Fruit fly (Drosophila melanogaster) whole organism, pupa: Measurements from ENCODE around the gene Nelf-E.

Experiments used
- CG10348 ChIP-seq: fragments of 200-800 bp; sonication (Bioruptor generic); IDR thresholded peaks from 2 replicates; pipeline ENCODE4 v1.3.6; 2022; ENCODE audit warnings: missing biosample characterization, missing genetic modification characterization
- CG12605 ChIP-seq: fragments of 200-800 bp; sonication (Bioruptor generic); IDR thresholded peaks from 2 replicates; pipeline ENCODE4 v1.3.6; 2022; ENCODE audit warnings: missing biosample characterization, missing genetic modification characterization
- CG13204 ChIP-seq: fragments of 200-800 bp; sonication (Bioruptor generic); optimal IDR thresholded peaks from 2 replicates; lab custom pipeline; 2018; ENCODE audit warnings: missing biosample characterization, mild to moderate bottlenecking, missing genetic modification characterization, moderate library complexity
- CG14655 ChIP-seq: fragments of 200-800 bp; sonication (Bioruptor generic); optimal IDR thresholded peaks from 3 replicates; lab custom pipeline; 2017; ENCODE audit warnings: mild to moderate bottlenecking, missing biosample characterization, missing genetic modification reagents, missing genetic modification characterization
- CG15710 ChIP-seq: fragments of 200-800 bp; sonication (Bioruptor generic); optimal IDR thresholded peaks from 2 replicates; lab custom pipeline; 2018; ENCODE audit warnings: missing biosample characterization, mild to moderate bottlenecking, missing genetic modification characterization, moderate library complexity
- CG17806 ChIP-seq: fragments of 200-800 bp; sonication (Bioruptor generic); optimal IDR thresholded peaks from 2 replicates; lab custom pipeline; 2018; ENCODE audit warnings: missing biosample characterization, mild to moderate bottlenecking, missing genetic modification characterization, moderate library complexity
- CG32121 ChIP-seq: fragments of 200-800 bp; sonication (Bioruptor generic); IDR thresholded peaks from 2 replicates; pipeline ENCODE4 v1.3.6; 2022; ENCODE audit warnings: missing biosample characterization, missing genetic modification characterization
- CG34367 ChIP-seq: fragments of 200-800 bp; sonication (Bioruptor generic); optimal IDR thresholded peaks from 2 replicates; lab custom pipeline; 2018; ENCODE audit warnings: missing biosample characterization, mild to moderate bottlenecking, missing genetic modification characterization
- CG4496 ChIP-seq: fragments of 200-800 bp; sonication (Bioruptor generic); IDR thresholded peaks from 3 replicates; pipeline ENCODE4 v1.3.6; 2022; ENCODE audit warnings: missing biosample characterization, missing genetic modification characterization
- CG8159 ChIP-seq: fragments of 200-800 bp; sonication (Bioruptor generic); optimal IDR thresholded peaks from 3 replicates; lab custom pipeline; 2018; ENCODE audit warnings: missing biosample characterization, mild to moderate bottlenecking, missing genetic modification characterization, moderate library complexity
- CG8301 ChIP-seq: fragments of 200-800 bp; sonication (Bioruptor generic); optimal IDR thresholded peaks from 2 replicates; lab custom pipeline; 2018; ENCODE audit warnings: missing biosample characterization, mild to moderate bottlenecking, missing genetic modification characterization
- CG9948 ChIP-seq: fragments of 200-800 bp; sonication (Bioruptor generic); optimal IDR thresholded peaks from 2 replicates; lab custom pipeline; 2018; ENCODE audit warnings: missing biosample characterization, mild to moderate bottlenecking, missing genetic modification characterization, moderate library complexity
- D1 ChIP-seq: fragments of 200-800 bp; sonication (Bioruptor generic); optimal IDR thresholded peaks from 2 replicates; lab custom pipeline; 2018; ENCODE audit warnings: missing biosample characterization, mild to moderate bottlenecking, missing genetic modification characterization, moderate library complexity
- EcR ChIP-seq: fragments of 200-800 bp; sonication (Bioruptor generic); optimal IDR thresholded peaks from 3 replicates; lab custom pipeline; 2019; ENCODE audit warnings: missing biosample characterization, missing genetic modification characterization, mild to moderate bottlenecking, moderate library complexity, missing genetic modification reagents
- Ets98B ChIP-seq: fragments of 200-800 bp; sonication (Bioruptor generic); IDR thresholded peaks from 2 replicates; pipeline ENCODE4 v1.3.6; 2022; ENCODE audit warnings: missing biosample characterization, missing genetic modification characterization
- Pif1A ChIP-seq: fragments of 200-800 bp; sonication (Bioruptor generic); optimal IDR thresholded peaks from 3 replicates; lab custom pipeline; 2016; ENCODE audit warnings: missing biosample characterization, missing genetic modification characterization
- Pif1B ChIP-seq: fragments of 200-800 bp; sonication (Bioruptor generic); optimal IDR thresholded peaks from 3 replicates; lab custom pipeline; 2016; ENCODE audit warnings: missing biosample characterization, missing genetic modification characterization
- Snoo ChIP-seq: fragments of 200-800 bp; sonication (Bioruptor generic); optimal IDR thresholded peaks from 3 replicates; lab custom pipeline; 2017; ENCODE audit warnings: missing biosample characterization, mild to moderate bottlenecking, missing genetic modification characterization, inconsistent platforms
- fd96Ca ChIP-seq: fragments of 200-800 bp; sonication (Bioruptor generic); IDR thresholded peaks from 3 replicates; pipeline ENCODE4 v1.3.6; 2022; ENCODE audit warnings: missing biosample characterization, missing genetic modification characterization
- gl ChIP-seq: fragments of 200-800 bp; sonication (Bioruptor generic); optimal IDR thresholded peaks from 2 replicates; lab custom pipeline; 2018; ENCODE audit warnings: missing biosample characterization, mild to moderate bottlenecking, missing genetic modification characterization
- rn ChIP-seq: fragments of 200-800 bp; sonication (Bioruptor generic); IDR thresholded peaks from 2 replicates; pipeline ENCODE4 v1.3.6; 2022; ENCODE audit warnings: missing biosample characterization, missing genetic modification characterization

The Nelf-E gene

dm6 chr3L:8629701-8630343 lies 29.1 kb upstream of the Nelf-E start:
- no peak for TF ChIP-seq D1
- TF ChIP-seq gl (tag; lab: Kevin White, UChicago): no peak
- TF ChIP-seq EcR (GFP tag; lab: Kevin White, UChicago): no peak
- no peak for TF ChIP-seq CG14655 (GFP tag; lab: Kevin White, UChicago)
- TF ChIP-seq CG9948 (tag; lab: Kevin White, UChicago): no peak
- TF ChIP-seq CG8159 (tag; lab: Kevin White, UChicago): no peak
- no peak for TF ChIP-seq Pif1A
- TF ChIP-seq CG13204 (GFP tag; lab: Kevin White, UChicago): no peak
- no peak for TF ChIP-seq CG8301 (tag; lab: Kevin White, UChicago)
- no peak for TF ChIP-seq Pif1B
- TF ChIP-seq CG32121: no peak
- TF ChIP-seq CG34367 (tag; lab: Kevin White, UChicago): no peak
- TF ChIP-seq CG4496 (GFP tag; lab: Robert Waterston, UW): no peak
- no peak for TF ChIP-seq CG15710 (tag; lab: Kevin White, UChicago)
- TF ChIP-seq CG10348 (GFP tag; lab: Robert Waterston, UW): no peak

DNA sequence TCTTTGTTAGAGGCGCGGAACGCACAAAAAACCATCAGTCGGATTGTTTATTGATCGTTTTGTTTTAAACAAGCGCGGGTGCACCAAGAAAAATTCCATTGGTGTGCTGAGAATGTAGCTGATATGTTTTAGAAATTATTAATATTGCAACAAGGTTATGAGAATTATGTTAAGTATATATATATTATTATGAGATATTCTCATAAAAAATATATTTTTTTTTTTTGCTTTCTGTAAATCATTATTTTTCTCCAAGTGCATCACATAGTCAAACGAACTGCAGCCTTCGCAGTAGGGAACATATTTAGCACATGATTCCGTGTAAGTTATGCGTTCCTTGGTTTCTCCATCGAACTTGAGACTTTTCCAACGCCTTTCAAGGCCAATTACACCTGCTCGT lies 28.3 kb upstream of the Nelf-E start:
- TF ChIP-seq Ets98B (GFP tag; lab: Robert Waterston, UW) (0 out of 2 replicates have a peak, but pooled peaks have one; percentile 19), Pif1A (no peak), CG32121 (no peak), Snoo (tag; lab: Kevin White, UChicago) (peak; percentile 35)

DNA sequence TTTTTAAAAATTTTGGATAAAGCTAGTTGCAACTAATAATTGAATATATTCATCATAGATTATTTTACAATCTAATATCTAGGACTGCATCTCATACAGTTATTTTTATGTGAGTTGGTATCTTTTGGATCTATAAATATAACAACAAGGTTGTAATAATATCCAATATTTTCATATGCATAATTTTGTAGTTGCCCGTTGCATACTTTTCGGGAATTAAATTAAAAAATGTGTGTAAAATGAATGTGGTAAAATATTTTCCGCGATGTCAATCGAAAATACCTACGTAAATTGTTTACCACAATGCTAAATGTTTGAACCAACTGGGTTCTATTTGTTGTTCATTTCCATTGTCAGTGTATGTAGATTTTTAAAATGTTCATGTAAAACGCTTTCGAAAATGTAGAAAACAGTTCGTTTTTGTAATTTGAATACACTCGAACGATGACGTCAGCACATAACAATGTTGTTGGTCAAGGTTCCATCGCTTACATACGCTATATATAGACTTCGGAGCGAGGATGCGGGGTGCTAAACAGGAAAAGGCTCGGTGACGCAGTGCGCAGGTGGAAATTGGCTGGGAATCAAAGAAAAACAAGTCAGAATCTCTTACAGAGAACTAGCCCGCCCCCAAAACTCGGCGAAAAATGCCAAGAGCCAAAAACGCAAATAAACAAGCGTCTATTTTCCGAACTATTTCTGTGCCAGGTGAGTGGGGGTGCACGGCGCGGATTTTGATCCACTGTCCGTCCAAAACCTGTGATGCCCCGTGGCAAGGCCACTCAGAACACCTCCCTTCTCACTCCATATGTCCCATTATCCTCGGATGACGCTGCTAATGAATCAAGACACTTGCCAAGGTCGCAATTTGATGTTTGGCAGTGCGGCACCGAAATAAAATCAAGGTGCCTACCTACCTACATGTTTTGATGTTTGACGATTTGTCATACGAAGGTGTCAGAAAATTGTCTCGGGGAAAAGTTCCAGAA lies 27.5 kb upstream of the Nelf-E start:
- TF ChIP-seq gl (tag; lab: Kevin White, UChicago) (no peak), CG32121 (no peak), CG4496 (GFP tag; lab: Robert Waterston, UW) (no peak), CG14655 (GFP tag; lab: Kevin White, UChicago) (no peak), EcR (GFP tag; lab: Kevin White, UChicago) (no peak), CG17806 (no peak), CG15710 (tag; lab: Kevin White, UChicago) (no peak), CG10348 (GFP tag; lab: Robert Waterston, UW) (no peak), Ets98B (GFP tag; lab: Robert Waterston, UW) (no peak), fd96Ca (GFP tag; lab: Robert Waterston, UW) (no peak), CG12605 (GFP tag; lab: Robert Waterston, UW) (no peak), rn (GFP tag; lab: Robert Waterston, UW) (no peak), CG13204 (GFP tag; lab: Kevin White, UChicago) (no peak)
- TF ChIP-seq, all 21 proteins: peak for 0

dm6 chr3L:8623702-8624421 lies 23.2 kb upstream of the Nelf-E start, which contains the start of the genes GAPsec and Zasp66:
TSS of gene GAPsec (minus strand) at chr3L:8623901.
TSS of gene Zasp66 (plus strand) at chr3L:8624371.
- TF ChIP-seq CG14655 (GFP tag; lab: Kevin White, UChicago): no peak
- no peak for TF ChIP-seq Snoo (tag; lab: Kevin White, UChicago)
- TF ChIP-seq CG8159 (tag; lab: Kevin White, UChicago): no peak
- TF ChIP-seq EcR (GFP tag; lab: Kevin White, UChicago): no peak
- no peak for TF ChIP-seq CG32121
- TF ChIP-seq CG8301 (tag; lab: Kevin White, UChicago): no peak
- no peak for TF ChIP-seq CG10348 (GFP tag; lab: Robert Waterston, UW)

dm6 chr3L:8621465-8621864 lies 20.8 kb upstream of the Nelf-E start:
- no peak for TF ChIP-seq Pif1A
- no peak for TF ChIP-seq CG10348 (GFP tag; lab: Robert Waterston, UW)
- TF ChIP-seq EcR (GFP tag; lab: Kevin White, UChicago): no peak
- TF ChIP-seq CG34367 (tag; lab: Kevin White, UChicago): no peak
- TF ChIP-seq CG8301 (tag; lab: Kevin White, UChicago): no peak
- no peak for TF ChIP-seq CG8159 (tag; lab: Kevin White, UChicago)
- no peak for TF ChIP-seq Pif1B
- TF ChIP-seq gl (tag; lab: Kevin White, UChicago): no peak
- TF ChIP-seq Ets98B (GFP tag; lab: Robert Waterston, UW): no peak
- TF ChIP-seq CG14655 (GFP tag; lab: Kevin White, UChicago): no peak
- TF ChIP-seq CG12605 (GFP tag; lab: Robert Waterston, UW): no peak
- TF ChIP-seq D1: no peak
- TF ChIP-seq rn (GFP tag; lab: Robert Waterston, UW): no peak
- TF ChIP-seq Snoo (tag; lab: Kevin White, UChicago): no peak
- no peak for TF ChIP-seq fd96Ca (GFP tag; lab: Robert Waterston, UW)
